Worm (Caenorhabditis elegans) whole organism, L1 larva: ENCODE results near the gene Y50D4C.5.

Source experiments
- C04F5.9 ChIP-seq: sonication (generic microtip); optimal IDR thresholded peaks from 2 replicates; lab custom pipeline; 2016; ENCODE audit warnings: missing genetic modification characterization, missing compliant biosample characterization
- C34B4.2 ChIP-seq: sonication (generic microtip); optimal IDR thresholded peaks from 2 replicates; lab custom pipeline; 2017; ENCODE audit warnings: mild to moderate bottlenecking, missing genetic modification characterization, missing compliant biosample characterization
- Y116A8C.19 ChIP-seq: sonication (generic microtip); optimal IDR thresholded peaks from 2 replicates; lab custom pipeline; 2016; ENCODE audit warnings: missing compliant biosample characterization, missing genetic modification characterization, borderline replicate concordance
- alr-1 ChIP-seq: fragments of 200-800 bp; sonication (Bioruptor generic); optimal IDR thresholded peaks from 2 replicates; lab custom pipeline; 2018; ENCODE audit warnings: borderline replicate concordance, mild to moderate bottlenecking, missing genetic modification characterization, missing compliant biosample characterization
- aly-2 ChIP-seq: fragments of 150-350 bp; optimal IDR thresholded peaks from 2 replicates; lab custom pipeline; 2014; ENCODE audit warnings: missing biosample characterization, missing genetic modification characterization
- ceh-8 ChIP-seq: fragments of 200-800 bp; sonication (Bioruptor generic); optimal IDR thresholded peaks from 2 replicates; lab custom pipeline; 2018; ENCODE audit warnings: mild to moderate bottlenecking, missing genetic modification characterization, moderate library complexity, missing compliant biosample characterization
- ceh-82 ChIP-seq, 3 experiments: fragments of 150-350 bp in 1 of 3; sonication (generic microtip) in 2 of 3; optimal IDR thresholded peaks; 2 replicates each; lab custom pipeline; 2014 to 2017; ENCODE audit warnings: missing biosample characterization in 3 of 3, missing genetic modification characterization in 3 of 3
- ceh-88 ChIP-seq: fragments of 200-800 bp; sonication (Bioruptor generic); IDR thresholded peaks from 2 replicates; pipeline ENCODE4 v1.3.6; 2022; ENCODE audit warnings: missing genetic modification characterization, missing compliant biosample characterization
- ceh-90 ChIP-seq: sonication (generic microtip); optimal IDR thresholded peaks from 2 replicates; lab custom pipeline; 2016; ENCODE audit warnings: missing genetic modification characterization, missing compliant biosample characterization
- efl-3 ChIP-seq: fragments of 200-800 bp; sonication (Bioruptor generic); optimal IDR thresholded peaks from 2 replicates; lab custom pipeline; 2018; ENCODE audit warnings: mild to moderate bottlenecking, missing genetic modification characterization, missing compliant biosample characterization
- egl-27 ChIP-seq, 2 experiments: fragments of 150-350 bp in 1 of 2; sonication (generic microtip); optimal IDR thresholded peaks; 3 replicates each; lab custom pipeline; 2017 to 2018; ENCODE audit warnings: missing biosample characterization in 2 of 2, missing genetic modification characterization in 2 of 2, missing genetic modification reagents in 2 of 2
- elt-2 ChIP-seq: sonication (generic microtip); optimal IDR thresholded peaks from 2 replicates; lab custom pipeline; 2016; ENCODE audit warnings: missing genetic modification characterization, mild to moderate bottlenecking, inconsistent platforms, missing compliant biosample characterization, missing genetic modification reagents
- elt-3 ChIP-seq, 6 experiments: fragments of 150-350 bp in 1 of 6; sonication (generic microtip); optimal IDR thresholded peaks; 2 replicates each; lab custom pipeline; 2017 to 2018; ENCODE audit warnings: missing biosample characterization in 6 of 6, missing genetic modification characterization in 6 of 6, inconsistent platforms in 1 of 6
- fkh-10 ChIP-seq: sonication (generic microtip); optimal IDR thresholded peaks from 2 replicates; lab custom pipeline; 2017; ENCODE audit warnings: missing biosample characterization, missing genetic modification reagents, missing genetic modification characterization
- fkh-4 ChIP-seq: sonication (generic microtip); optimal IDR thresholded peaks from 2 replicates; lab custom pipeline; 2016; ENCODE audit warnings: missing compliant biosample characterization, missing genetic modification characterization, borderline replicate concordance
- fkh-8 ChIP-seq: sonication (generic microtip); optimal IDR thresholded peaks from 2 replicates; lab custom pipeline; 2016; ENCODE audit warnings: mild to moderate bottlenecking, missing genetic modification characterization, missing compliant biosample characterization
- fos-1 ChIP-seq: fragments of 150-350 bp; optimal IDR thresholded peaks from 2 replicates; lab custom pipeline; 2014; ENCODE audit warnings: missing biosample characterization, missing genetic modification characterization
- hlh-4 ChIP-seq: sonication (generic microtip); optimal IDR thresholded peaks from 2 replicates; lab custom pipeline; 2016; ENCODE audit warnings: mild to moderate bottlenecking, missing genetic modification characterization, missing compliant biosample characterization
- hpl-2 ChIP-seq: fragments of 150-350 bp; optimal IDR thresholded peaks from 2 replicates; lab custom pipeline; 2014; ENCODE audit warnings: missing biosample characterization, missing genetic modification reagents, missing genetic modification characterization
- irx-1 ChIP-seq: sonication (generic microtip); optimal IDR thresholded peaks from 2 replicates; lab custom pipeline; 2016; ENCODE audit warnings: missing genetic modification characterization, missing compliant biosample characterization
- jun-1 ChIP-seq: fragments of 150-350 bp; optimal IDR thresholded peaks from 2 replicates; lab custom pipeline; 2014; ENCODE audit warnings: missing biosample characterization, missing genetic modification reagents, missing genetic modification characterization
- lin-14 ChIP-seq: fragments of 200-800 bp; sonication (Bioruptor generic); optimal IDR thresholded peaks from 2 replicates; lab custom pipeline; 2018; ENCODE audit warnings: mild to moderate bottlenecking, missing genetic modification characterization, moderate library complexity, missing compliant biosample characterization
- lin-15B ChIP-seq: fragments of 150-350 bp; sonication (generic microtip); optimal IDR thresholded peaks from 3 replicates; lab custom pipeline; 2014; ENCODE audit warnings: missing biosample characterization, missing genetic modification characterization
- lin-35 ChIP-seq, 2 experiments: fragments of 150-350 bp; optimal IDR thresholded peaks; 2 replicates each; lab custom pipeline; 2014; ENCODE audit warnings: missing biosample characterization in 2 of 2, missing genetic modification characterization in 2 of 2, missing genetic modification reagents in 2 of 2
- mab-9 ChIP-seq: fragments of 200-800 bp; sonication (Bioruptor generic); IDR thresholded peaks from 2 replicates; pipeline ENCODE4 v1.3.6; 2022; ENCODE audit warnings: missing genetic modification reagents, missing genetic modification characterization, missing compliant biosample characterization
- mdl-1 ChIP-seq, 2 experiments: fragments of 150-350 bp; optimal IDR thresholded peaks; 2 replicates each; lab custom pipeline; 2014 to 2017; ENCODE audit warnings: missing biosample characterization in 2 of 2, missing genetic modification characterization in 2 of 2, inconsistent platforms in 1 of 2
- mef-2 ChIP-seq: fragments of 150-350 bp; optimal IDR thresholded peaks from 2 replicates; lab custom pipeline; 2014; ENCODE audit warnings: missing biosample characterization, missing genetic modification characterization
- nhr-20 ChIP-seq: sonication (generic microtip); optimal IDR thresholded peaks from 2 replicates; lab custom pipeline; 2016; ENCODE audit warnings: mild to moderate bottlenecking, missing genetic modification characterization, missing compliant biosample characterization
- nhr-237 ChIP-seq: fragments of 150-350 bp; optimal IDR thresholded peaks from 2 replicates; lab custom pipeline; 2014; ENCODE audit warnings: missing biosample characterization, missing genetic modification characterization
- nhr-47 ChIP-seq: sonication (generic microtip); optimal IDR thresholded peaks from 2 replicates; lab custom pipeline; 2016; ENCODE audit warnings: mild to moderate bottlenecking, missing genetic modification characterization, moderate library complexity, missing compliant biosample characterization
- nhr-84 ChIP-seq: sonication (generic microtip); optimal IDR thresholded peaks from 2 replicates; lab custom pipeline; 2017; ENCODE audit warnings: missing biosample characterization, missing genetic modification characterization
- pax-3 ChIP-seq: fragments of 200-800 bp; sonication (Bioruptor generic); optimal IDR thresholded peaks from 2 replicates; lab custom pipeline; 2018; ENCODE audit warnings: mild to moderate bottlenecking, missing genetic modification characterization, moderate library complexity, missing compliant biosample characterization
- pqm-1 ChIP-seq: sonication (generic microtip); optimal IDR thresholded peaks from 3 replicates; lab custom pipeline; 2017; ENCODE audit warnings: missing biosample characterization, missing genetic modification characterization
- snpc-4 ChIP-seq: fragments of 150-350 bp; optimal IDR thresholded peaks from 2 replicates; lab custom pipeline; 2014; ENCODE audit warnings: missing biosample characterization, missing genetic modification characterization
- snu-23 ChIP-seq: sonication (generic microtip); optimal IDR thresholded peaks from 2 replicates; lab custom pipeline; 2016; ENCODE audit warnings: missing genetic modification characterization, missing compliant biosample characterization
- sox-4 ChIP-seq: sonication (generic microtip); optimal IDR thresholded peaks from 2 replicates; lab custom pipeline; 2016; ENCODE audit warnings: missing genetic modification characterization, missing compliant biosample characterization
- tlp-1 ChIP-seq: fragments of 150-350 bp; optimal IDR thresholded peaks from 2 replicates; lab custom pipeline; 2014; ENCODE audit warnings: missing biosample characterization, missing genetic modification characterization
- xbp-1 ChIP-seq: sonication (generic microtip); optimal IDR thresholded peaks from 2 replicates; lab custom pipeline; 2016; ENCODE audit warnings: missing genetic modification characterization, missing compliant biosample characterization
- zag-1 ChIP-seq: fragments of 150-350 bp; optimal IDR thresholded peaks from 2 replicates; lab custom pipeline; 2014; ENCODE audit warnings: missing biosample characterization, missing genetic modification characterization
- zip-4 ChIP-seq: fragments of 200-800 bp; sonication (Bioruptor generic); optimal IDR thresholded peaks from 2 replicates; lab custom pipeline; 2018; ENCODE audit warnings: mild to moderate bottlenecking, missing genetic modification characterization, moderate library complexity, missing compliant biosample characterization
- ztf-11 ChIP-seq, 2 experiments: sonication (generic microtip); optimal IDR thresholded peaks; 2 replicates each; lab custom pipeline; 2016 to 2017; ENCODE audit warnings: missing genetic modification characterization in 2 of 2, missing biosample characterization in 1 of 2, missing compliant biosample characterization in 1 of 2

Gene Y50D4C.5

ce11 chrV:1013637-1014036 lies 10.1 kb upstream of the Y50D4C.5 start:
- TF ChIP-seq lin-14 (GFP tag; lab: Kevin White, UChicago) (no peak), pqm-1 (tag; lab: Kevin White, UChicago) (no peak), aly-2 (tag; lab: Kevin White, UChicago) (no peak), lin-15B (tag; lab: Kevin White, UChicago) (no peak), tlp-1 (tag; lab: Kevin White, UChicago) (no peak), ztf-11 (tag; optimal IDR thresholded peaks at IDR 0.05; lab: Kevin White, UChicago) (no peak), nhr-20 (tag; lab: Kevin White, UChicago) (no peak), mef-2 (tag; lab: Kevin White, UChicago) (no peak), nhr-84 (no peak), fkh-10 (GFP tag; lab: Kevin White, UChicago) (no peak), fos-1 (no peak), ceh-8 (GFP tag; lab: Kevin White, UChicago) (no peak)

- TF ChIP-seq snu-23 (GFP tag; lab: Kevin White, UChicago) (no peak), elt-3 (tag; optimal IDR thresholded peaks at IDR 0.05; lab: Kevin White, UChicago) (no peak), mab-9 (no peak), elt-2 (tag; lab: Kevin White, UChicago) (no peak), alr-1 (tag; lab: Kevin White, UChicago) (no peak), egl-27 (tag; optimal IDR thresholded peaks at IDR 0.05; lab: Kevin White, UChicago) (no peak), fkh-4 (tag; lab: Kevin White, UChicago) (no peak), ceh-82 (tag; optimal IDR thresholded peaks at IDR 0.05; lab: Kevin White, UChicago) (no peak), snpc-4 (tag; lab: Kevin White, UChicago) (no peak), hpl-2 (GFP tag; lab: Kevin White, UChicago) (no peak), efl-3 (GFP tag; lab: Kevin White, UChicago) (no peak), pax-3 (tag; lab: Kevin White, UChicago) (no peak), C34B4.2 (tag; lab: Kevin White, UChicago) (no peak)
Observed at ce11 chrV:1009037-1009436, 5.5 kb upstream of the Y50D4C.5 start.

- TF ChIP-seq jun-1 (no peak), irx-1 (no peak), Y116A8C.19 (tag; lab: Kevin White, UChicago) (no peak), fkh-8 (no peak), ceh-88 (GFP tag; lab: Robert Waterston, UW) (no peak), nhr-84 (no peak), pqm-1 (tag; lab: Kevin White, UChicago) (no peak), C04F5.9 (no peak), lin-35 (GFP tag; optimal IDR thresholded peaks at IDR 0.05; lab: Kevin White, UChicago) (no peak), sox-4 (tag; lab: Kevin White, UChicago) (no peak), ceh-82 (tag; optimal IDR thresholded peaks at IDR 0.05; lab: Kevin White, UChicago) (no peak), snu-23 (GFP tag; lab: Kevin White, UChicago) (no peak), zip-4 (GFP tag; lab: Kevin White, UChicago) (no peak), hlh-4 (no peak), mdl-1 (tag; optimal IDR thresholded peaks at IDR 0.05; lab: Kevin White, UChicago) (no peak)
- TF ChIP-seq, all 84 proteins: peak for 0
Observed at ce11 chrV:1008503-1008902, 5.0 kb upstream of the Y50D4C.5 start, which contains the start of gene ergo-1. Gene ergo-1, plus strand, starts transcription at chrV:1008803.

ce11 chrV:1005877-1006276 lies 2.3 kb upstream of the Y50D4C.5 start:
- TF ChIP-seq nhr-237 (tag; lab: Kevin White, UChicago) (no peak), pqm-1 (tag; lab: Kevin White, UChicago) (no peak), aly-2 (tag; lab: Kevin White, UChicago) (no peak), zag-1 (tag; lab: Kevin White, UChicago) (no peak), xbp-1 (tag; lab: Kevin White, UChicago) (no peak), ceh-90 (no peak), nhr-47 (no peak)
